Fruit fly (Drosophila melanogaster) Kc167 (cell line): ENCODE results near the gene CG12355.

ENCODE experiments used
- Myc ChIP-seq: fragments of >200 bp; optimal IDR thresholded peaks from 2 replicates; lab custom pipeline; 2017; ENCODE audit warnings: missing external identifiers
- Sin3A ChIP-seq: fragments of >200 bp; optimal IDR thresholded peaks from 2 replicates; lab custom pipeline; 2018; ENCODE audit warnings: missing external identifiers
- h ChIP-seq: fragments of >200 bp; optimal IDR thresholded peaks from 3 replicates; lab custom pipeline; 2018; ENCODE audit warnings: missing external identifiers
- insv ChIP-seq: fragments of >200 bp; optimal IDR thresholded peaks from 3 replicates; lab custom pipeline; 2018; ENCODE audit warnings: missing external identifiers
- ttk ChIP-seq: sonication (Bioruptor generic); optimal IDR thresholded peaks from 2 replicates; lab custom pipeline; 2017; ENCODE audit warnings: missing external identifiers

DNA sequence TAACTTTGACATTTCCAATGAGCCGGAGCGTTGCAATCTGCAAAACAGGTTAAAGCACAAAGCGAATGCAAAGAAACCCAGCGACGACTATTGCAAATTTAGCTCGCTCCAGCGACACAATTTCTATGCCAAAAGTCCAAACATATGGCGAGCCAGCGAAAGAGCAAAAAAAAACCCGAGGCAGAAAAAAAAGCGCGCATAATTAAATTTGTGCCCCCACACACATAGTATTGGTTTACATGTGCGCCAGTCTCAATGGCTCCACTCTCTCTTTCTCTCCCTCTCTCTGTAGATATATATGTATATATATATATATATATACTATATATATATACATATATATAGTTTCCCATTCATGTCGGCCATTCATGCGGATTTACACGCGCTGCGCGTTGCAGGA lies 45.3 kb upstream of the CG12355 start:
- no peak for TF ChIP-seq ttk (lab: Kevin White, UChicago)
- no peak for TF ChIP-seq h (lab: Kevin White, UChicago)
- no peak for TF ChIP-seq Sin3A (lab: Kevin White, UChicago)
- TF ChIP-seq Myc (lab: Kevin White, UChicago) = no peak
- no peak for TF ChIP-seq insv (lab: Kevin White, UChicago)
